Fruit fly (Drosophila melanogaster): ENCODE measurements around the gene CG31368.
A peak's percentile ranks its signal among the peaks of the same experiment; 100 is the strongest.

Gene CG31368

DNA sequence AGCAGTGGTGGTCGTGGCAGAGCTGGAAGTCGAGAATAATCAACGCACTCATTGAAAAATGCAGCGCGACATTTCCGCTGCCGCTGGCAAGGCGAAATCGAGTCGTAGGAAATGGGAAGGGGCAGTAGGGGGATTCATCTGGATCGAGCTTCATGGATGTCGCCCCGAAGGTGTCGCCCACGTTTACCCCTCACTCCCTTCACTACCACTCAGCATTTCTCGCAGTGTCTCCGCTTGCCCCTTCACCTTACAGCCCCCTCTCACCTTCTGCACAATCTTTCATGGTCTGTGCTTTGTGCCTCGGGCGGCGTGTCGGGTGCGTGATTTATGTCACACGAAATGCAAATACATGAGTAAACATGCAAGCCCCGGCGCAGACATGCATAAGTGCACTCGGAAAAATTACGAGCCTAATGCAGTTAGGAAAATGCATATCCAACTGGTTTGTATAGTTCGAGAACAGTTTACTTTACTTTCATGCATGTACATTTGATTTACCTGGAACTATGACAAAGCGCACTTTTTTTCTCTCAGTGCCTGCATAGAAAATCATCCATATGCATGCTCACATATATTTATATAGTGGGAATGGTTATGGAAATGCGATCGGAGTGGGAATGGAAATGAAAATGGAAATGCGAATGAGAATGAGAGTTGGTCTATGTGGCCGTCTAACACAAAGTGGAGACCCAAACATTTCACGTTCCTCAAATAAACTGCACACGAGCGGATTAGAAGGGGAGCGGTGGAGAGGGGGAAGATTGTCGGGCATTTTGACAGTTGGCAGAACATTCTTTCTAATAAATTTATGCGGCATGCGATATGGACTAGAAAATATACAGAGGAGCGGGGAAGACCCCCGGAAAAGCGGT, 33.0 kb upstream of the CG31368 start (continued):
- TF ChIP-seq odd (GFP tag; optimal IDR thresholded peaks at IDR 0.05) (peak; percentile 67), zf30C (GFP tag; optimal IDR thresholded peaks at IDR 0.05) (peak; percentile 55), crc (GFP tag; optimal IDR thresholded peaks at IDR 0.05) (peak; percentile 75), CG31224 (GFP tag; IDR thresholded peaks at IDR 0.05) (no peak), ato (GFP tag; IDR thresholded peaks at IDR 0.05; ENCODE audit: partially characterized antibody) (no peak), CG1792 (GFP tag; optimal IDR thresholded peaks at IDR 0.05) (peak; percentile 80), CG3163 (GFP tag; optimal IDR thresholded peaks at IDR 0.05) (peak; percentile 59), CG6175 (GFP tag; IDR thresholded peaks at IDR 0.05) (no peak; the same call in 2 of the 3 replicates), CG12299 (tag; optimal IDR thresholded peaks at IDR 0.05) (peak; percentile 87), Lim3 (GFP tag; IDR thresholded peaks at IDR 0.05) (peak; percentile 82), chif (GFP tag; optimal IDR thresholded peaks at IDR 0.05) (peak; percentile 90 to 94), Hand (GFP tag; optimal IDR thresholded peaks at IDR 0.05) (no peak), mld (GFP tag; IDR thresholded peaks at IDR 0.05; ENCODE audit: partially characterized antibody) (no peak), CG9797 (GFP tag; optimal IDR thresholded peaks at IDR 0.05) (peak; percentile 27), ken (GFP tag; IDR thresholded peaks at IDR 0.05) (peak; percentile 97), CG17568 (GFP tag; optimal IDR thresholded peaks at IDR 0.05) (peak; percentile 75), CG16779 (GFP tag; IDR thresholded peaks at IDR 0.05) (peak; percentile 54; the same call in 1 of the 2 replicates), sens (GFP tag) (peak; percentile 99), CG1529 (GFP tag; optimal IDR thresholded peaks at IDR 0.05) (peak; percentile 93), dati (GFP tag; IDR thresholded peaks at IDR 0.05) (peak; percentile 91), ATbp (GFP tag; optimal IDR thresholded peaks at IDR 0.05) (peak; percentile 97), CG8765 (GFP tag; IDR thresholded peaks at IDR 0.05) (peak; percentile 35; the same call in 1 of the 2 replicates), Chrac-16 (GFP tag; optimal IDR thresholded peaks at IDR 0.05) (peak; percentile 77), CG7372 (GFP tag; IDR thresholded peaks at IDR 0.05) (peak; percentile 63), ap (GFP tag; IDR thresholded peaks at IDR 0.05) (peak; percentile 89), bigmax (GFP tag; optimal IDR thresholded peaks at IDR 0.05) (peak; percentile 12), bcd (GFP tag; optimal IDR thresholded peaks at IDR 0.05) (peak; percentile 84), Sin3A (optimal IDR thresholded peaks at IDR 0.05) (no peak), CG5180 (GFP tag; optimal IDR thresholded peaks at IDR 0.05) (peak; percentile 73), CG13775 (GFP tag; optimal IDR thresholded peaks at IDR 0.05) (peak; percentile 67), Ets97D (GFP tag; optimal IDR thresholded peaks at IDR 0.05) (peak; percentile 74), Blimp-1 (GFP tag; optimal IDR thresholded peaks at IDR 0.05) (peak; percentile 97)

DNA sequence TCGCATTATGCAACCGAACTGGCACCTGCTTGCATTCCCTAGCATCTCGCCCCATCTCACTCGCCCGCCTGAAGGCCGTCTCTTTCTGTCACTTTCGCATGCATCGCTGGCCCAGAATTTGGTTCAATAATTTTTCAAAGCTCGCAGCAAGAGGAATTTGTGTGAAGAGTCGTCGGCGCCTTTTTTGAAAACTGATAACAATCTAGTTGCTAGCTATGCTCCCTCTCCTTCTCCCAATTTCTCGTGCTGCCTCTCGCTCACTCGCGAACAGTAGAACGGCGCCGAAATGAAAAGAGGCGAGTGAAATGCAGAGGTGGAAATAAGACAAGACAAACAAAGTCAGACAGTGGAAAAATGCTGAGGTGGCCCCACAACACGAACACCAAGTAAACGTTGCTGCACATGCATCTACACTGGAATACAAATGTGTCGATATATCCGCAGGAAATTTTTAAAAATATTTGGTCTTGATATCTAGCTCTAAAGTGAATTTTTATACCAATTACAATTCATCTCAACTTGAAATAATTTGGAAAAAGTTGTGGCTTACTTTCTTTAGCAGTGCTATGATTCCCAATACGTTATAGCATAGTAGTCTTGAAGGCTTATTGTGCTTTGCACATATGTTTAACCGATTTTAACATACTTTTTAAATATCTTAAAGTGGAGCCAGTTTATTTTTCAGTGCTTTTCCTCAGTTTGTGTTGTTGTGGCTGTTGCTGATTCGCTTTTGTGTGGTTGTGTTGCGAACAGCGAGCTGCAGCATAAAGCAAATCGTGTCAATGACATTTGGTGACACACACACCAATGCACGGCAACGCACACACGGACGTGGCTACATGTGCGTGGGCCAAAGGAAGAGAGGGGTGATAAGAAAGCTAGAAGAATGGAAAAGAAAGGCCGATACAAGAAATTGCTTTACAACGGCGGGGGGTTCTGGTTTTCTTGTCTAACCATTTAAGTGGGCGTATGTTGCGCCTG, 31.4 kb upstream of the CG31368 start:
- peak; percentile 78 for TF ChIP-seq CG6654 (GFP tag; optimal IDR thresholded peaks at IDR 0.05)
- TF ChIP-seq CG3407 (GFP tag; optimal IDR thresholded peaks at IDR 0.05) = peak; percentile 88
- TF ChIP-seq sc (optimal IDR thresholded peaks at IDR 0.05) = no peak
- TF ChIP-seq sc (GFP tag; optimal IDR thresholded peaks at IDR 0.05) = peak; percentile 90
- TF ChIP-seq Hand (GFP tag; optimal IDR thresholded peaks at IDR 0.05) = no peak
- peak; percentile 71 for TF ChIP-seq row (GFP tag; IDR thresholded peaks at IDR 0.05)
- TF ChIP-seq CG4730 (GFP tag; IDR thresholded peaks at IDR 0.05) = peak; percentile 39; the same call in 1 of the 2 replicates
- TF ChIP-seq Gsc (GFP tag; IDR thresholded peaks at IDR 0.05) = peak; percentile 45; the same call in 1 of the 2 replicates
- TF ChIP-seq Hr3 (GFP tag; optimal IDR thresholded peaks at IDR 0.05) = peak; percentile 73
- no peak for TF ChIP-seq HLH4C (GFP tag; IDR thresholded peaks at IDR 0.05; ENCODE audit: partially characterized antibody)
- TF ChIP-seq CG8359 (GFP tag; optimal IDR thresholded peaks at IDR 0.05; ENCODE audit: borderline replicate concordance) = peak; percentile 83
- TF ChIP-seq CG30431 (GFP tag; optimal IDR thresholded peaks at IDR 0.05) = peak; percentile 79
- TF ChIP-seq CG2199 (GFP tag; IDR thresholded peaks at IDR 0.05) = no peak
- TF ChIP-seq Nf-YA (GFP tag; IDR thresholded peaks at IDR 0.05) = peak; percentile 46; the same call in 1 of the 2 replicates
- peak; percentile 45; the same call in 1 of the 3 replicates for TF ChIP-seq tgo (GFP tag; IDR thresholded peaks at IDR 0.05)
- peak in 1 of 2 experiments; percentile 90 for TF ChIP-seq Hr78 (GFP tag; optimal IDR thresholded peaks at IDR 0.05)
- no peak for TF ChIP-seq mam (GFP tag; optimal IDR thresholded peaks at IDR 0.05)

All from whole organism, embryonic.